Worm (Caenorhabditis elegans): ENCODE results near the gene usp-4.

ce11 chrIV:6802132-6802531 lies 45.0 kb downstream of the usp-4 start, which contains the start of the genes cest-4 and C17H12.11:
- no peak for TF ChIP-seq him-1 (tag; optimal IDR thresholded peaks at IDR 0.05)
- TF ChIP-seq dao-5 (tag; optimal IDR thresholded peaks at IDR 0.05), result no peak
- TF ChIP-seq W03F9.2 (tag; optimal IDR thresholded peaks at IDR 0.05), result no peak
